Worm (Caenorhabditis elegans): ENCODE data around the gene orai-1.

- TF ChIP-seq flt-1 (GFP tag; IDR thresholded peaks at IDR 0.05) = no peak
- no peak for TF ChIP-seq ztf-29 (GFP tag; IDR thresholded peaks at IDR 0.05)
- TF ChIP-seq med-1 (GFP tag; optimal IDR thresholded peaks at IDR 0.05; ENCODE audit: insufficient read depth) = no peak
- TF ChIP-seq ref-1 (GFP tag; conservative IDR thresholded peaks at IDR 0.05) = no peak
- no peak for TF ChIP-seq T22C8.4 (GFP tag; IDR thresholded peaks at IDR 0.05)
- TF ChIP-seq cog-1 (tag; optimal IDR thresholded peaks at IDR 0.05) = no peak
These were observed 41.5 kb downstream of the orai-1 start for ce11 chrIII:688083-688482.
